Fruit fly (Drosophila melanogaster): ENCODE measurements around the gene Ir75c.

Ir75c gene

DNA sequence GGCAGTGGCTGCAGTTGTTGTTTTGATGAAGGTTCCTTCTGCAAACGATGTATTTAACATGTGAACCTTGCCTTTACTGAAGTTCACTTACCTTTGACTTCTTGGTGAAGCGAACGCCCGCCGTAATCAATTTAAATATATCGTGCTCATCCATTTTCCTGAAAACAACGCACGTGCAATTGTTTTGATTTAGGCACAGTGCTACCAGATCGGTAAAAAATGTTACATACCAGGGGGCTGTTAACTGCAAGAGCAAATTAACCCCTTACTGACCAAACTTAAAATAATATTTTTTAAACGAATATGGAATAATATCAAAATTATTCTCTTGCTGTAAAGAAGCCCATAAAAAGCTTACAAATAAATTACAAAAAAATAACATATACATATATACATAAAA, 18.1 kb downstream of the Ir75c start, which contains the start of gene ais (continued):
- TF ChIP-seq Pdp1 (GFP tag; optimal IDR thresholded peaks at IDR 0.05) (peak in 1 of 2 experiments; percentile 21), kah (GFP tag; optimal IDR thresholded peaks at IDR 0.05) (no peak), org-1 (GFP tag; optimal IDR thresholded peaks at IDR 0.05) (no peak), CG15011 (GFP tag; optimal IDR thresholded peaks at IDR 0.05) (no peak), Chrac-16 (GFP tag; optimal IDR thresholded peaks at IDR 0.05) (no peak), CG2678 (tag; optimal IDR thresholded peaks at IDR 0.05) (no peak), CG13287 (GFP tag; IDR thresholded peaks at IDR 0.05; ENCODE audit: partially characterized antibody) (no peak), MTF-1 (GFP tag; optimal IDR thresholded peaks at IDR 0.05; ENCODE audit: borderline replicate concordance) (no peak), Oli (tag; optimal IDR thresholded peaks at IDR 0.05) (peak; percentile 17), Rx (GFP tag; IDR thresholded peaks at IDR 0.05) (no peak), CG17359 (tag; optimal IDR thresholded peaks at IDR 0.05) (peak; percentile 14), nerfin-2 (GFP tag; IDR thresholded peaks at IDR 0.05; ENCODE audit: partially characterized antibody) (no peak), wek (GFP tag; optimal IDR thresholded peaks at IDR 0.05) (no peak), CG5245 (GFP tag; optimal IDR thresholded peaks at IDR 0.05) (no peak), gcm (GFP tag; optimal IDR thresholded peaks at IDR 0.05) (no peak), CG18476 (GFP tag; optimal IDR thresholded peaks at IDR 0.05) (no peak), pum (GFP tag; optimal IDR thresholded peaks at IDR 0.05) (no peak), zf30C (GFP tag; optimal IDR thresholded peaks at IDR 0.05) (no peak), Lhr (GFP tag; optimal IDR thresholded peaks at IDR 0.05) (peak; percentile 20), Scr (GFP tag; IDR thresholded peaks at IDR 0.05; ENCODE audit: partially characterized antibody) (no peak), ato (GFP tag; IDR thresholded peaks at IDR 0.05; ENCODE audit: partially characterized antibody) (no peak), pfk (GFP tag; optimal IDR thresholded peaks at IDR 0.05) (no peak), Nf-YA (GFP tag; IDR thresholded peaks at IDR 0.05) (no peak), CG4854 (GFP tag; optimal IDR thresholded peaks at IDR 0.05) (no peak), CG16815 (GFP tag; optimal IDR thresholded peaks at IDR 0.05) (no peak), Mad (GFP tag; optimal IDR thresholded peaks at IDR 0.05) (no peak), CG15514 (GFP tag; optimal IDR thresholded peaks at IDR 0.05) (no peak), Doc2 (GFP tag; IDR thresholded peaks at IDR 0.05) (no peak), ci (GFP tag; IDR thresholded peaks at IDR 0.05) (peak; percentile 38; the same call in 1 of the 3 replicates), so (GFP tag; IDR thresholded peaks at IDR 0.05) (no peak), NfI (GFP tag; optimal IDR thresholded peaks at IDR 0.05) (peak; percentile 10), CG30403 (GFP tag; optimal IDR thresholded peaks at IDR 0.05) (peak; percentile 40), mirr (GFP tag; optimal IDR thresholded peaks at IDR 0.05) (no peak), wor (GFP tag; IDR thresholded peaks at IDR 0.05) (no peak), slou (GFP tag; optimal IDR thresholded peaks at IDR 0.05) (no peak), al (GFP tag; IDR thresholded peaks at IDR 0.05) (no peak), pb (GFP tag; optimal IDR thresholded peaks at IDR 0.05) (no peak), CG7987 (GFP tag; optimal IDR thresholded peaks at IDR 0.05) (no peak), CG4730 (GFP tag; IDR thresholded peaks at IDR 0.05) (no peak), zen (tag; optimal IDR thresholded peaks at IDR 0.05) (peak; percentile 4), CG3407 (GFP tag; optimal IDR thresholded peaks at IDR 0.05) (no peak), CG34422 (GFP tag; IDR thresholded peaks at IDR 0.05) (0 out of 3 replicates have a peak, but pooled peaks have one; percentile 10), CG7786 (GFP tag; optimal IDR thresholded peaks at IDR 0.05) (no peak), gsb (GFP tag; IDR thresholded peaks at IDR 0.05) (no peak), cad (GFP tag; optimal IDR thresholded peaks at IDR 0.05) (no peak), Antp (GFP tag; optimal IDR thresholded peaks at IDR 0.05) (no peak), Myb (GFP tag; optimal IDR thresholded peaks at IDR 0.05) (peak; percentile 32), Sry-δ (GFP tag; optimal IDR thresholded peaks at IDR 0.05) (no peak), row (GFP tag; IDR thresholded peaks at IDR 0.05) (peak; percentile 77), C15 (GFP tag; IDR thresholded peaks at IDR 0.05) (no peak), CG7556 (GFP tag; optimal IDR thresholded peaks at IDR 0.05) (no peak)

Data from whole organism, embryonic.